Comparison of ENCODE assay signal across 1 fruit fly cellular context in the genomic region with DNA sequence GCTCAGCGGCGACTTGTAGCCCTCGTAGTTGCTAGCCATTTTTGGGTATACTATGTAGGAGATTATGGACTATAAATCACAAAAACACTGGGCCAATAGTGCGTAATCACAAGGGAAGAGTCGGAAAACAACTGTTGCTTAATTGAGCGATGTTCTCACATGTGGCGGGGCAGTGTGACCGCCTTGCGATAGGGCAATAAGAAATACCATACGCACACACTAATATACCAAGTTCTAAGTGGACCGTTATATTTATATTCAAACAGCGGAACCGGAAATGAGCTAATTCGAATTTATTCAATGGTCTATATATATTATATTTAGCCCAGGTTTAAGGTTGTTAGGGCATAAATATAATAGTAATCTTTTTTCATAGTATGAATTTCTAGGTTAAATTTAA.
TF ChIP-seq lines count a peak whose summit lies in the region.

A gene (minus strand): TSS at position 165 of the 400 bp plus-strand sequence.

TF ChIP-seq in whole organism, embryonic, 481 proteins besides CTCF, POLR2A, EP300 and RAD21 (continued from another document and continues in another):
- TF ChIP-seq jing (GFP tag; optimal IDR thresholded peaks at IDR 0.05; lab: Kevin White, UChicago) = no peak
- no peak for TF ChIP-seq sqz (GFP tag; optimal IDR thresholded peaks at IDR 0.05; lab: Kevin White, UChicago)
- TF ChIP-seq CG12104 (GFP tag; optimal IDR thresholded peaks at IDR 0.05; lab: Kevin White, UChicago) = peak; percentile 19
- peak; percentile 74 for TF ChIP-seq Sox100B (GFP tag; optimal IDR thresholded peaks at IDR 0.05; lab: Kevin White, UChicago)
- TF ChIP-seq CG17385 (GFP tag; optimal IDR thresholded peaks at IDR 0.05; lab: Kevin White, UChicago) = peak; percentile 74
- TF ChIP-seq YL-1 (GFP tag; optimal IDR thresholded peaks at IDR 0.05; lab: Kevin White, UChicago) = peak; percentile 74
- no peak for TF ChIP-seq CG30020 (tag; optimal IDR thresholded peaks at IDR 0.05; lab: Kevin White, UChicago)
- no peak for TF ChIP-seq PHDP (tag; optimal IDR thresholded peaks at IDR 0.05; lab: Kevin White, UChicago)
- no peak for TF ChIP-seq CG15073 (GFP tag; optimal IDR thresholded peaks at IDR 0.05; lab: Kevin White, UChicago)
- peak; percentile 41 for TF ChIP-seq NC2β (GFP tag; optimal IDR thresholded peaks at IDR 0.05; lab: Kevin White, UChicago)
- TF ChIP-seq Tbp (GFP tag; optimal IDR thresholded peaks at IDR 0.05; lab: Kevin White, UChicago) = no peak
- TF ChIP-seq CG3281 (GFP tag; optimal IDR thresholded peaks at IDR 0.05; lab: Kevin White, UChicago) = peak; percentile 83
- no peak for TF ChIP-seq CG3726 (GFP tag; IDR thresholded peaks at IDR 0.05; lab: Robert Waterston, UW)
- no peak for TF ChIP-seq CG6175 (GFP tag; IDR thresholded peaks at IDR 0.05; lab: Robert Waterston, UW)
- no peak for TF ChIP-seq Ssrp (tag; optimal IDR thresholded peaks at IDR 0.05; lab: Kevin White, UChicago)
- TF ChIP-seq pan (optimal IDR thresholded peaks at IDR 0.05; lab: Kevin White, UChicago) = no peak
- peak in 1 of 2 experiments; percentile 65 for TF ChIP-seq pan (GFP tag; optimal IDR thresholded peaks at IDR 0.05 in 1 of 2, IDR thresholded peaks at IDR 0.05 in 1 of 2)
- peak; percentile 66 for TF ChIP-seq pzg (GFP tag; optimal IDR thresholded peaks at IDR 0.05; lab: Kevin White, UChicago)
- TF ChIP-seq abd-A (tag; optimal IDR thresholded peaks at IDR 0.05; lab: Kevin White, UChicago) = no peak
- no peak for TF ChIP-seq dimm (GFP tag; IDR thresholded peaks at IDR 0.05; lab: Robert Waterston, UW)
- no peak for TF ChIP-seq CG2712 (tag; optimal IDR thresholded peaks at IDR 0.05; lab: Kevin White, UChicago)
- peak; percentile 62 for TF ChIP-seq oc (tag; optimal IDR thresholded peaks at IDR 0.05; lab: Kevin White, UChicago)
- TF ChIP-seq CG1529 (GFP tag; optimal IDR thresholded peaks at IDR 0.05; lab: Kevin White, UChicago) = peak; percentile 78
- peak; percentile 33 for TF ChIP-seq Dad (GFP tag; optimal IDR thresholded peaks at IDR 0.05; lab: Kevin White, UChicago)
- TF ChIP-seq CG5953 (GFP tag; IDR thresholded peaks at IDR 0.05; lab: Robert Waterston, UW) = 0 out of 2 replicates have a peak, but pooled peaks have one; percentile 36
- TF ChIP-seq CG16813 (GFP tag; IDR thresholded peaks at IDR 0.05; lab: Robert Waterston, UW; ENCODE audit: partially characterized antibody) = no peak
- TF ChIP-seq Drgx (GFP tag; IDR thresholded peaks at IDR 0.05; lab: Robert Waterston, UW) = no peak
- peak; percentile 14 for TF ChIP-seq Hey (tag; optimal IDR thresholded peaks at IDR 0.05; lab: Kevin White, UChicago)
- peak; percentile 3 for TF ChIP-seq trh (GFP tag; optimal IDR thresholded peaks at IDR 0.05; lab: Kevin White, UChicago)
- no peak for TF ChIP-seq br (optimal IDR thresholded peaks at IDR 0.05; lab: Kevin White, UChicago)
- TF ChIP-seq rib (GFP tag; IDR thresholded peaks at IDR 0.05; lab: Robert Waterston, UW) = no peak
- TF ChIP-seq disco-r (GFP tag; optimal IDR thresholded peaks at IDR 0.05; lab: Kevin White, UChicago) = no peak
- TF ChIP-seq crp (GFP tag; optimal IDR thresholded peaks at IDR 0.05; lab: Kevin White, UChicago) = peak in 1 of 2 experiments; percentile 69
- peak; percentile 19 for TF ChIP-seq CG13624 (GFP tag; optimal IDR thresholded peaks at IDR 0.05; lab: Kevin White, UChicago)
- TF ChIP-seq Gug (GFP tag; IDR thresholded peaks at IDR 0.05; lab: Robert Waterston, UW) = no peak
- no peak for TF ChIP-seq CG6683 (GFP tag; optimal IDR thresholded peaks at IDR 0.05; lab: Kevin White, UChicago)
- TF ChIP-seq Bdp1 (GFP tag; optimal IDR thresholded peaks at IDR 0.05; lab: Kevin White, UChicago) = no peak
- peak; percentile 74 for TF ChIP-seq CG2202 (tag; optimal IDR thresholded peaks at IDR 0.05; lab: Kevin White, UChicago)
- no peak for TF ChIP-seq fd3F (GFP tag; optimal IDR thresholded peaks at IDR 0.05; lab: Kevin White, UChicago)
- no peak for TF ChIP-seq B-H2 (GFP tag; optimal IDR thresholded peaks at IDR 0.05; lab: Kevin White, UChicago)
- no peak for TF ChIP-seq run (tag; optimal IDR thresholded peaks at IDR 0.05; lab: Kevin White, UChicago)
- TF ChIP-seq Neu2 (GFP tag; optimal IDR thresholded peaks at IDR 0.05; lab: Kevin White, UChicago; ENCODE audit: borderline replicate concordance) = no peak
- peak; percentile 48 for TF ChIP-seq ewg (GFP tag; optimal IDR thresholded peaks at IDR 0.05; lab: Kevin White, UChicago)
- no peak for TF ChIP-seq CG8765 (GFP tag; IDR thresholded peaks at IDR 0.05; lab: Robert Waterston, UW)
- peak; percentile 81 for TF ChIP-seq CG13775 (GFP tag; optimal IDR thresholded peaks at IDR 0.05; lab: Kevin White, UChicago)
- no peak; the same call in 1 of the 2 replicates for TF ChIP-seq CG10366 (GFP tag; IDR thresholded peaks at IDR 0.05; lab: Robert Waterston, UW)
- 0 out of 2 replicates have a peak, but pooled peaks have one; percentile 23 for TF ChIP-seq sens-2 (GFP tag; IDR thresholded peaks at IDR 0.05; lab: Robert Waterston, UW)
- peak; percentile 89 for TF ChIP-seq caup (GFP tag; optimal IDR thresholded peaks at IDR 0.05; lab: Kevin White, UChicago; ENCODE audit: severe bottlenecking)
- peak; percentile 60 for TF ChIP-seq fd102C (GFP tag; optimal IDR thresholded peaks at IDR 0.05; lab: Kevin White, UChicago)
- no peak for TF ChIP-seq grau (tag; optimal IDR thresholded peaks at IDR 0.05; lab: Kevin White, UChicago)
- no peak for TF ChIP-seq CG13296 (GFP tag; optimal IDR thresholded peaks at IDR 0.05; lab: Kevin White, UChicago)
- TF ChIP-seq sisA (GFP tag; IDR thresholded peaks at IDR 0.05; lab: Robert Waterston, UW) = no peak
- TF ChIP-seq CG4360 (GFP tag; IDR thresholded peaks at IDR 0.05; lab: Robert Waterston, UW) = no peak
- no peak for TF ChIP-seq Doc2 (GFP tag; IDR thresholded peaks at IDR 0.05; lab: Robert Waterston, UW)
- no peak for TF ChIP-seq CG16779 (GFP tag; IDR thresholded peaks at IDR 0.05; lab: Robert Waterston, UW)
- TF ChIP-seq zen (tag; optimal IDR thresholded peaks at IDR 0.05; lab: Kevin White, UChicago) = peak; percentile 67
- peak; percentile 68 for TF ChIP-seq CG10209 (GFP tag; optimal IDR thresholded peaks at IDR 0.05; lab: Kevin White, UChicago)
- no peak for TF ChIP-seq CG11723 (GFP tag; optimal IDR thresholded peaks at IDR 0.05; lab: Kevin White, UChicago)
- TF ChIP-seq Pdp1 (GFP tag; optimal IDR thresholded peaks at IDR 0.05; lab: Kevin White, UChicago) = peak in 1 of 2 experiments; percentile 84
- TF ChIP-seq Lim3 (GFP tag; IDR thresholded peaks at IDR 0.05; lab: Robert Waterston, UW) = no peak
- peak; percentile 79 for TF ChIP-seq CG14710 (tag; optimal IDR thresholded peaks at IDR 0.05; lab: Kevin White, UChicago)
- no peak; the same call in none of the 2 replicates for TF ChIP-seq Rfx (GFP tag; IDR thresholded peaks at IDR 0.05; lab: Robert Waterston, UW)
- peak; percentile 82 for TF ChIP-seq kah (GFP tag; optimal IDR thresholded peaks at IDR 0.05; lab: Kevin White, UChicago)
- TF ChIP-seq Hand (GFP tag; optimal IDR thresholded peaks at IDR 0.05; lab: Kevin White, UChicago) = no peak
- no peak for TF ChIP-seq lola (GFP tag; optimal IDR thresholded peaks at IDR 0.05; lab: Kevin White, UChicago)
- no peak for TF ChIP-seq ro (GFP tag; IDR thresholded peaks at IDR 0.05; lab: Robert Waterston, UW)
- peak; percentile 19; the same call in 1 of the 3 replicates for TF ChIP-seq tgo (GFP tag; IDR thresholded peaks at IDR 0.05; lab: Robert Waterston, UW)
- no peak for TF ChIP-seq HmgD (GFP tag; optimal IDR thresholded peaks at IDR 0.05; lab: Kevin White, UChicago)
- TF ChIP-seq bbx (GFP tag; IDR thresholded peaks at IDR 0.05; lab: Robert Waterston, UW; ENCODE audit: partially characterized antibody) = peak; percentile 25; the same call in 1 of the 2 replicates
- TF ChIP-seq scrt (GFP tag; optimal IDR thresholded peaks at IDR 0.05; lab: Kevin White, UChicago) = peak; percentile 90
- TF ChIP-seq tx (GFP tag; optimal IDR thresholded peaks at IDR 0.05; lab: Kevin White, UChicago) = no peak
- TF ChIP-seq CG18476 (GFP tag; optimal IDR thresholded peaks at IDR 0.05; lab: Kevin White, UChicago) = no peak
- no peak for TF ChIP-seq mld (GFP tag; IDR thresholded peaks at IDR 0.05; lab: Robert Waterston, UW; ENCODE audit: partially characterized antibody)
- no peak for TF ChIP-seq CG14667 (GFP tag; IDR thresholded peaks at IDR 0.05; lab: Robert Waterston, UW)
- TF ChIP-seq Hr51 (GFP tag; optimal IDR thresholded peaks at IDR 0.05; lab: Kevin White, UChicago) = peak in 1 of 2 experiments; percentile 9
- no peak for TF ChIP-seq crol (GFP tag; IDR thresholded peaks at IDR 0.05; lab: Robert Waterston, UW)
- TF ChIP-seq tll (GFP tag; optimal IDR thresholded peaks at IDR 0.05; lab: Kevin White, UChicago) = no peak
- TF ChIP-seq CG18764 (GFP tag; optimal IDR thresholded peaks at IDR 0.05; lab: Kevin White, UChicago) = peak; percentile 32
- peak; percentile 30 for TF ChIP-seq mirr (GFP tag; optimal IDR thresholded peaks at IDR 0.05; lab: Kevin White, UChicago)
- TF ChIP-seq CG17568 (GFP tag; optimal IDR thresholded peaks at IDR 0.05; lab: Kevin White, UChicago) = no peak
- TF ChIP-seq NfI (GFP tag; optimal IDR thresholded peaks at IDR 0.05; lab: Kevin White, UChicago) = peak; percentile 83
- no peak for TF ChIP-seq Hmx (GFP tag; optimal IDR thresholded peaks at IDR 0.05; lab: Kevin White, UChicago)
- TF ChIP-seq CG17802 (tag; optimal IDR thresholded peaks at IDR 0.05; lab: Kevin White, UChicago) = peak; percentile 46
- TF ChIP-seq Atf3 (GFP tag; optimal IDR thresholded peaks at IDR 0.05; lab: Kevin White, UChicago) = no peak
- no peak for TF ChIP-seq Adf1 (GFP tag; IDR thresholded peaks at IDR 0.05; lab: Robert Waterston, UW)
- TF ChIP-seq CG15514 (GFP tag; optimal IDR thresholded peaks at IDR 0.05; lab: Kevin White, UChicago) = peak; percentile 96
- peak; percentile 56 for TF ChIP-seq Fer2 (tag; optimal IDR thresholded peaks at IDR 0.05; lab: Kevin White, UChicago)
- TF ChIP-seq CG1602 (GFP tag; optimal IDR thresholded peaks at IDR 0.05; lab: Kevin White, UChicago) = no peak
- TF ChIP-seq CG12744 (GFP tag; optimal IDR thresholded peaks at IDR 0.05; lab: Kevin White, UChicago) = no peak
- no peak for TF ChIP-seq CG11247 (GFP tag; IDR thresholded peaks at IDR 0.05; lab: Robert Waterston, UW)
- TF ChIP-seq emc (GFP tag; optimal IDR thresholded peaks at IDR 0.05; lab: Kevin White, UChicago) = no peak
- no peak for TF ChIP-seq CG13424 (tag; optimal IDR thresholded peaks at IDR 0.05; lab: Kevin White, UChicago)
- TF ChIP-seq Hr3 (GFP tag; optimal IDR thresholded peaks at IDR 0.05; lab: Kevin White, UChicago) = no peak
- no peak for TF ChIP-seq Ptx1 (GFP tag; IDR thresholded peaks at IDR 0.05; lab: Robert Waterston, UW)
- TF ChIP-seq Stat92E (GFP tag; optimal IDR thresholded peaks at IDR 0.05; lab: Kevin White, UChicago) = no peak
- no peak for TF ChIP-seq ERR (GFP tag; optimal IDR thresholded peaks at IDR 0.05; lab: Kevin White, UChicago)
- peak; percentile 65 for TF ChIP-seq Lhr (GFP tag; optimal IDR thresholded peaks at IDR 0.05; lab: Kevin White, UChicago)
- TF ChIP-seq CG6791 (GFP tag; IDR thresholded peaks at IDR 0.05; lab: Robert Waterston, UW; ENCODE audit: partially characterized antibody) = no peak; the same call in 2 of the 3 replicates
- TF ChIP-seq gsb-n (tag; optimal IDR thresholded peaks at IDR 0.05; lab: Kevin White, UChicago) = peak; percentile 83
- no peak for TF ChIP-seq D (optimal IDR thresholded peaks at IDR 0.05; lab: Kevin White, UChicago)
- peak; percentile 47 for TF ChIP-seq D (GFP tag; optimal IDR thresholded peaks at IDR 0.05; lab: Kevin White, UChicago)
- peak; percentile 12 for TF ChIP-seq da (GFP tag; optimal IDR thresholded peaks at IDR 0.05; lab: Kevin White, UChicago)
- no peak for TF ChIP-seq jumu (GFP tag; optimal IDR thresholded peaks at IDR 0.05; lab: Kevin White, UChicago)
- TF ChIP-seq CG34422 (GFP tag; IDR thresholded peaks at IDR 0.05; lab: Robert Waterston, UW) = peak; percentile 42; the same call in 1 of the 3 replicates
- TF ChIP-seq ttk (GFP tag; IDR thresholded peaks at IDR 0.05; lab: Robert Waterston, UW) = no peak
- peak; percentile 83 for TF ChIP-seq Hmr (GFP tag; optimal IDR thresholded peaks at IDR 0.05; lab: Kevin White, UChicago)
- no peak for TF ChIP-seq CG10565 (GFP tag; optimal IDR thresholded peaks at IDR 0.05; lab: Kevin White, UChicago)
- TF ChIP-seq NC2α (GFP tag; optimal IDR thresholded peaks at IDR 0.05; lab: Kevin White, UChicago) = no peak
- TF ChIP-seq CG14441 (GFP tag; IDR thresholded peaks at IDR 0.05; lab: Robert Waterston, UW) = no peak
- TF ChIP-seq CG12942 (GFP tag; optimal IDR thresholded peaks at IDR 0.05; lab: Kevin White, UChicago) = no peak
- TF ChIP-seq lilli (GFP tag; optimal IDR thresholded peaks at IDR 0.05; lab: Kevin White, UChicago) = no peak
- peak; percentile 77 for TF ChIP-seq CG10267 (tag; optimal IDR thresholded peaks at IDR 0.05; lab: Kevin White, UChicago)
- peak; percentile 73 for TF ChIP-seq ac (GFP tag; optimal IDR thresholded peaks at IDR 0.05; lab: Kevin White, UChicago)
- peak; percentile 85 for TF ChIP-seq Vsx1 (GFP tag; optimal IDR thresholded peaks at IDR 0.05; lab: Kevin White, UChicago)
- no peak for TF ChIP-seq Fer3 (tag; optimal IDR thresholded peaks at IDR 0.05; lab: Kevin White, UChicago)
- no peak for TF ChIP-seq gt (GFP tag; IDR thresholded peaks at IDR 0.05; lab: Robert Waterston, UW)
- peak; percentile 69 for TF ChIP-seq sim (GFP tag; IDR thresholded peaks at IDR 0.05; lab: Robert Waterston, UW)
- peak; percentile 18 for TF ChIP-seq Mad (GFP tag; optimal IDR thresholded peaks at IDR 0.05; lab: Kevin White, UChicago)
- peak; percentile 91 for TF ChIP-seq Myb (GFP tag; optimal IDR thresholded peaks at IDR 0.05; lab: Kevin White, UChicago)
- no peak for TF ChIP-seq CG3847 (GFP tag; IDR thresholded peaks at IDR 0.05; lab: Robert Waterston, UW)
- TF ChIP-seq Eip74EF (GFP tag; optimal IDR thresholded peaks at IDR 0.05; lab: Kevin White, UChicago) = no peak
- TF ChIP-seq CG10321 (GFP tag; IDR thresholded peaks at IDR 0.05; lab: Robert Waterston, UW) = peak; percentile 37; the same call in 1 of the 2 replicates
- no peak for TF ChIP-seq wdn (GFP tag; IDR thresholded peaks at IDR 0.05; lab: Robert Waterston, UW)
- no peak for TF ChIP-seq CkIIα-i1 (GFP tag; IDR thresholded peaks at IDR 0.05; lab: Robert Waterston, UW)
- TF ChIP-seq gfzf (GFP tag; optimal IDR thresholded peaks at IDR 0.05; lab: Kevin White, UChicago) = peak; percentile 78
- TF ChIP-seq fd64A (GFP tag; optimal IDR thresholded peaks at IDR 0.05; lab: Kevin White, UChicago) = peak; percentile 72
- no peak for TF ChIP-seq Deaf1 (tag; optimal IDR thresholded peaks at IDR 0.05; lab: Kevin White, UChicago)
- TF ChIP-seq sug (tag; optimal IDR thresholded peaks at IDR 0.05; lab: Kevin White, UChicago) = no peak
- no peak for TF ChIP-seq CG7786 (GFP tag; optimal IDR thresholded peaks at IDR 0.05; lab: Kevin White, UChicago)
